Worm (Caenorhabditis elegans): Measurements from ENCODE around the gene F22F7.7.

DNA sequence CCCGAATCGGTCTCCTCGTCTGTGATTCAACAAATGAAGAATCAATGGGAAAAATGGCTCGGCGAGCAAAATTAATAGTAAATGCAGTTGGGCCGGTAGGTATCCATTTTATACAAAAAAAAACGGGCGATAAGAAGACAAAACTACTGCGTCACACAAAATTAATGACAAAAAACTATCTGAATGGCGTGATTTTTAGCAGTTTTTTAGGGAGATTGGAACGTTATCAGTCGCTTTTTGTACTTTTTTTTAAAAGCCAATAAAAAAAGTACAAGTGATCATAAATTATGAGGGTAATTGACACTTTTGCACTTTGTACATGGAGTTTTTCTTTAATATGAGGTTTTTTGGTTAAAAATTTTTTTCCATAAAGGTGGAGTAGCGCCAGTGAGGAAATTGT, 16.7 kb downstream of the F22F7.7 start:
- TF ChIP-seq W03F9.2 (tag; optimal IDR thresholded peaks at IDR 0.05), result no peak
- no peak for TF ChIP-seq him-1 (tag; optimal IDR thresholded peaks at IDR 0.05)
- TF ChIP-seq dao-5 (tag; optimal IDR thresholded peaks at IDR 0.05), result no peak
